Fruit fly (Drosophila melanogaster) whole organism, prepupa: ENCODE measurements around the gene CG7099.
A peak's percentile ranks its signal among the peaks of the same experiment; 100 is the strongest.

ENCODE experiments used
- Blimp-1 ChIP-seq: fragments of 200-800 bp; sonication (Bioruptor generic); optimal IDR thresholded peaks from 3 replicates; lab custom pipeline; 2017; ENCODE audit warnings: missing biosample characterization, missing genetic modification characterization, mild to moderate bottlenecking, moderate library complexity, missing genetic modification reagents
- CG10669 ChIP-seq: fragments of 200-800 bp; sonication (Bioruptor generic); optimal IDR thresholded peaks from 3 replicates; lab custom pipeline; 2018; ENCODE audit warnings: missing biosample characterization, mild to moderate bottlenecking, missing genetic modification characterization, moderate library complexity
- CG11294 ChIP-seq: fragments of 200-800 bp; sonication (Bioruptor generic); IDR thresholded peaks from 2 replicates; pipeline ENCODE4 v1.3.6; 2022; ENCODE audit warnings: missing biosample characterization, missing genetic modification characterization
- CG11762 ChIP-seq: fragments of 200-800 bp; sonication (Bioruptor generic); optimal IDR thresholded peaks from 3 replicates; lab custom pipeline; 2016; ENCODE audit warnings: missing biosample characterization, missing genetic modification characterization; ENCODE audit not compliant: insufficient read depth
- CG11902 ChIP-seq: fragments of 200-800 bp; sonication (Bioruptor generic); optimal IDR thresholded peaks from 3 replicates; lab custom pipeline; 2016; ENCODE audit warnings: missing biosample characterization, missing genetic modification characterization
- CG1621 ChIP-seq: fragments of 200-800 bp; sonication (Bioruptor generic); optimal IDR thresholded peaks from 3 replicates; lab custom pipeline; 2018; ENCODE audit warnings: missing biosample characterization, mild to moderate bottlenecking, missing genetic modification characterization
- CG16779 ChIP-seq: fragments of 200-800 bp; sonication (Bioruptor generic); optimal IDR thresholded peaks from 3 replicates; lab custom pipeline; 2017; ENCODE audit warnings: missing biosample characterization, mild to moderate bottlenecking, missing genetic modification characterization
- CG3032 ChIP-seq: fragments of 200-800 bp; optimal IDR thresholded peaks from 2 replicates; lab custom pipeline; 2019; ENCODE audit warnings: missing biosample characterization, mild to moderate bottlenecking, missing genetic modification characterization, moderate library complexity
- CG32006 ChIP-seq: fragments of 200-800 bp; sonication (Bioruptor generic); optimal IDR thresholded peaks from 3 replicates; lab custom pipeline; 2017; ENCODE audit warnings: missing biosample characterization, mild to moderate bottlenecking, missing genetic modification characterization
- CG3919 ChIP-seq: fragments of 200-800 bp; sonication (Bioruptor generic); optimal IDR thresholded peaks from 3 replicates; lab custom pipeline; 2016; ENCODE audit warnings: missing biosample characterization, missing genetic modification characterization
- CG4318 ChIP-seq: fragments of 200-800 bp; sonication (Bioruptor generic); optimal IDR thresholded peaks from 3 replicates; lab custom pipeline; 2017; ENCODE audit warnings: missing biosample characterization, mild to moderate bottlenecking, missing genetic modification characterization
- CG6163 ChIP-seq: fragments of 200-800 bp; sonication (Bioruptor generic); IDR thresholded peaks from 3 replicates; pipeline ENCODE4 v1.3.6; 2022; ENCODE audit warnings: missing biosample characterization, missing genetic modification characterization
- CG6276 ChIP-seq: fragments of 200-800 bp; sonication (Bioruptor generic); optimal IDR thresholded peaks from 2 replicates; lab custom pipeline; 2017; ENCODE audit warnings: missing biosample characterization, mild to moderate bottlenecking, missing genetic modification characterization
- CG6792 ChIP-seq: fragments of 200-800 bp; sonication (Bioruptor generic); optimal IDR thresholded peaks from 3 replicates; lab custom pipeline; 2016; ENCODE audit warnings: missing biosample characterization, missing genetic modification characterization
- CG7368 ChIP-seq: fragments of 200-800 bp; sonication (Bioruptor generic); optimal IDR thresholded peaks from 3 replicates; lab custom pipeline; 2016; ENCODE audit warnings: missing biosample characterization, missing genetic modification characterization
- CG8119 ChIP-seq: fragments of 200-800 bp; sonication (Bioruptor generic); IDR thresholded peaks from 3 replicates; pipeline ENCODE4 v1.3.6; 2022; ENCODE audit warnings: missing biosample characterization, missing genetic modification characterization
- CG8319 ChIP-seq: fragments of 200-800 bp; sonication (Bioruptor generic); optimal IDR thresholded peaks from 3 replicates; lab custom pipeline; 2016; ENCODE audit warnings: missing biosample characterization, missing genetic modification characterization
- CG8632 ChIP-seq: fragments of 200-800 bp; sonication (Bioruptor generic); optimal IDR thresholded peaks from 3 replicates; lab custom pipeline; 2016; ENCODE audit warnings: missing biosample characterization, missing genetic modification characterization
- CG9139 ChIP-seq: fragments of 200-800 bp; sonication (Bioruptor generic); optimal IDR thresholded peaks from 3 replicates; lab custom pipeline; 2017; ENCODE audit warnings: missing biosample characterization, mild to moderate bottlenecking, missing genetic modification characterization
- Eip75B ChIP-seq: fragments of 200-800 bp; sonication (Bioruptor generic); optimal IDR thresholded peaks from 3 replicates; lab custom pipeline; 2016; ENCODE audit warnings: missing biosample characterization, missing genetic modification characterization
- Eip78C ChIP-seq: fragments of 200-800 bp; sonication (Bioruptor generic); peaks from one replicate; lab custom pipeline; 2016; ENCODE audit warnings: missing biosample characterization, missing genetic modification characterization
- Ets21C ChIP-seq: fragments of 200-800 bp; sonication (Bioruptor generic); optimal IDR thresholded peaks from 3 replicates; lab custom pipeline; 2016; ENCODE audit warnings: missing biosample characterization, missing genetic modification characterization
- Ets96B ChIP-seq: fragments of 200-800 bp; optimal IDR thresholded peaks from 2 replicates; lab custom pipeline; 2019; ENCODE audit warnings: missing biosample characterization, mild to moderate bottlenecking, missing genetic modification characterization, moderate library complexity
- Gug ChIP-seq: fragments of 200-800 bp; sonication (Bioruptor generic); IDR thresholded peaks from 2 replicates; pipeline ENCODE4 v1.3.6; 2022; ENCODE audit warnings: missing biosample characterization, missing genetic modification characterization
- Hr38 ChIP-seq: sonication (Bioruptor generic); optimal IDR thresholded peaks from 2 replicates; lab custom pipeline; 2016; ENCODE audit warnings: missing biosample characterization, missing genetic modification characterization
- Hr39 ChIP-seq: fragments of 200-800 bp; sonication (Bioruptor generic); optimal IDR thresholded peaks from 2 replicates; lab custom pipeline; 2016; ENCODE audit warnings: missing biosample characterization, missing genetic modification characterization
- Hr4 ChIP-seq: fragments of 200-800 bp; sonication (Bioruptor generic); optimal IDR thresholded peaks from 3 replicates; lab custom pipeline; 2016; ENCODE audit warnings: missing biosample characterization, missing genetic modification characterization
- Lpt ChIP-seq: fragments of 200-800 bp; sonication (Bioruptor generic); optimal IDR thresholded peaks from 3 replicates; lab custom pipeline; 2016; ENCODE audit warnings: missing biosample characterization, missing genetic modification characterization
- Met ChIP-seq: fragments of 200-800 bp; sonication (Bioruptor generic); optimal IDR thresholded peaks from 3 replicates; lab custom pipeline; 2016; ENCODE audit warnings: missing biosample characterization, missing genetic modification characterization
- OdsH ChIP-seq: fragments of 200-800 bp; sonication (Bioruptor generic); optimal IDR thresholded peaks from 3 replicates; lab custom pipeline; 2016; ENCODE audit warnings: missing biosample characterization, missing genetic modification characterization
- Smox ChIP-seq: fragments of 200-800 bp; sonication (Bioruptor generic); optimal IDR thresholded peaks from 3 replicates; lab custom pipeline; 2016; ENCODE audit warnings: missing biosample characterization, missing genetic modification characterization
- Sox15 ChIP-seq: fragments of 200-800 bp; sonication (Bioruptor generic); optimal IDR thresholded peaks from 3 replicates; lab custom pipeline; 2016; ENCODE audit warnings: missing biosample characterization, missing genetic modification characterization
- achi ChIP-seq: fragments of 200-800 bp; sonication (Bioruptor generic); optimal IDR thresholded peaks from 3 replicates; lab custom pipeline; 2016; ENCODE audit warnings: missing biosample characterization, missing genetic modification characterization
- acj6 ChIP-seq: fragments of 200-800 bp; sonication (Bioruptor generic); optimal IDR thresholded peaks from 3 replicates; lab custom pipeline; 2016; ENCODE audit warnings: missing biosample characterization, missing genetic modification characterization
- cyc ChIP-seq: fragments of 200-800 bp; sonication (Bioruptor generic); optimal IDR thresholded peaks from 3 replicates; lab custom pipeline; 2016; ENCODE audit warnings: missing biosample characterization, missing genetic modification characterization
- dac ChIP-seq: fragments of 200-800 bp; sonication (Bioruptor generic); optimal IDR thresholded peaks from 2 replicates; lab custom pipeline; 2017; ENCODE audit warnings: missing biosample characterization, mild to moderate bottlenecking, missing genetic modification characterization
- dsx ChIP-seq: fragments of 200-800 bp; optimal IDR thresholded peaks from 3 replicates; lab custom pipeline; 2019; ENCODE audit warnings: missing biosample characterization, mild to moderate bottlenecking, missing genetic modification characterization, moderate library complexity; ENCODE audit not compliant: poor library complexity, severe bottlenecking
- eg ChIP-seq: fragments of 200-800 bp; sonication (Bioruptor generic); IDR thresholded peaks from 3 replicates; pipeline ENCODE4 v1.3.6; 2022; ENCODE audit warnings: missing biosample characterization, missing genetic modification characterization
- esn ChIP-seq: fragments of 200-800 bp; sonication (Bioruptor generic); optimal IDR thresholded peaks from 2 replicates; lab custom pipeline; 2016; ENCODE audit warnings: missing biosample characterization, mild to moderate bottlenecking, missing genetic modification characterization, moderate library complexity
- fd59A ChIP-seq: fragments of 200-800 bp; sonication (Bioruptor generic); optimal IDR thresholded peaks from 2 replicates; lab custom pipeline; 2017; ENCODE audit warnings: missing biosample characterization, mild to moderate bottlenecking, missing genetic modification characterization, missing genetic modification reagents
- fd85E ChIP-seq: fragments of 200-800 bp; sonication (Bioruptor generic); optimal IDR thresholded peaks from 3 replicates; lab custom pipeline; 2016; ENCODE audit warnings: missing biosample characterization, missing genetic modification characterization
- net ChIP-seq: fragments of 200-800 bp; sonication (Bioruptor generic); optimal IDR thresholded peaks from 3 replicates; lab custom pipeline; 2016; ENCODE audit warnings: missing biosample characterization, missing genetic modification characterization
- pdm3 ChIP-seq: fragments of 200-800 bp; sonication (Bioruptor generic); optimal IDR thresholded peaks from 3 replicates; lab custom pipeline; 2016; ENCODE audit warnings: missing biosample characterization, missing genetic modification characterization
- salr ChIP-seq, 2 experiments: fragments of 200-800 bp; sonication (Bioruptor generic); optimal IDR thresholded peaks; 3 replicates each; lab custom pipeline; 2016 to 2018; ENCODE audit warnings: missing biosample characterization in 2 of 2, missing genetic modification characterization in 2 of 2, mild to moderate bottlenecking in 1 of 2
- spab ChIP-seq: fragments of 200-800 bp; sonication (Bioruptor generic); optimal IDR thresholded peaks from 2 replicates; lab custom pipeline; 2017; ENCODE audit warnings: missing biosample characterization, mild to moderate bottlenecking, missing genetic modification characterization, missing genetic modification reagents
- ss ChIP-seq, 2 experiments: fragments of 200-800 bp; sonication (Bioruptor generic); optimal IDR thresholded peaks; 2 replicates in 1 of 2; 3 replicates in 1 of 2; lab custom pipeline; 2017 to 2018; ENCODE audit warnings: mild to moderate bottlenecking in 2 of 2, missing biosample characterization in 2 of 2, missing genetic modification characterization in 2 of 2, moderate library complexity in 1 of 2
- topi ChIP-seq: fragments of 200-800 bp; sonication (Bioruptor generic); optimal IDR thresholded peaks from 3 replicates; lab custom pipeline; 2016; ENCODE audit warnings: missing biosample characterization, missing genetic modification characterization
- vri ChIP-seq: fragments of 200-800 bp; sonication (Bioruptor generic); optimal IDR thresholded peaks from 3 replicates; lab custom pipeline; 2016; ENCODE audit warnings: missing biosample characterization, mild to moderate bottlenecking, missing genetic modification characterization

The CG7099 gene

DNA sequence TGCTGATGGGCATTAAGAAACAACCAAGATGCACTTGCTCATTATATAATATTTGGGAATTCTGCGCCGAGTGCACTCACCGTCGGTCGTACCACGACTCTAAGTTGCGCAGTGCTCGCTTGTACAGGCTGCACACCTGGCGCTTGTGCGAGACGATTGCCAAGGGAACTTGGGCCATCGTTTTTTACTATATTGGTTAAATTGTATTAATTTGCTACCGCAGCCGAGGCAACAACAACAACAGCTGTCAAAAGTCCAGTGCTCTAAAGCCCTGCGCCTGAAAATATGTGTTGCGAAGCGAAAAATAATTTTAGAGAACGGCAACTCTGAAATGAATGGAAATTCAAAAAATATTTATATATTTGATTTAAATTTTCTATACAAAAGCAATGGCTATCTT lies 16.6 kb upstream of the CG7099 start, which contains the start of gene ND-B22 (continued):
- no peak for TF ChIP-seq CG6163 (GFP tag; lab: Robert Waterston, UW)
- TF ChIP-seq CG11902 (GFP tag; lab: Kevin White, UChicago), result no peak
- no peak for TF ChIP-seq Hr38 (GFP tag; lab: Kevin White, UChicago)
- TF ChIP-seq cyc (GFP tag; lab: Kevin White, UChicago), result peak; percentile 49
- peak; percentile 18 for TF ChIP-seq CG3919 (GFP tag; lab: Kevin White, UChicago)
- TF ChIP-seq CG7368 (GFP tag; lab: Kevin White, UChicago), result no peak
- TF ChIP-seq CG11294 (GFP tag; lab: Robert Waterston, UW), result no peak
- TF ChIP-seq vri (GFP tag; lab: Kevin White, UChicago), result peak; percentile 75
- TF ChIP-seq CG9139 (GFP tag; lab: Kevin White, UChicago), result no peak
- TF ChIP-seq salr (GFP tag; optimal IDR thresholded peaks at IDR 0.05; lab: Kevin White, UChicago), result no peak
- TF ChIP-seq CG32006 (GFP tag; lab: Kevin White, UChicago), result no peak
- peak; percentile 25 for TF ChIP-seq Eip75B (GFP tag; lab: Kevin White, UChicago)
- TF ChIP-seq CG10669 (GFP tag; lab: Kevin White, UChicago), result no peak
- TF ChIP-seq fd85E (GFP tag; lab: Kevin White, UChicago), result no peak
- TF ChIP-seq achi (GFP tag; lab: Kevin White, UChicago), result peak; percentile 99
- no peak for TF ChIP-seq net (GFP tag; lab: Kevin White, UChicago)
- no peak for TF ChIP-seq CG1621 (tag; lab: Kevin White, UChicago)
- TF ChIP-seq Smox (GFP tag; lab: Kevin White, UChicago), result peak; percentile 24
- TF ChIP-seq acj6 (GFP tag; lab: Kevin White, UChicago), result no peak
- peak; percentile 25 for TF ChIP-seq CG3032 (tag; lab: Kevin White, UChicago)
- TF ChIP-seq Lpt (GFP tag; lab: Kevin White, UChicago), result no peak
- no peak for TF ChIP-seq CG8319 (GFP tag; lab: Kevin White, UChicago)
- TF ChIP-seq ss (GFP tag; optimal IDR thresholded peaks at IDR 0.05; lab: Kevin White, UChicago), result peak in 1 of 2 experiments; percentile 9
- TF ChIP-seq dac (GFP tag; lab: Kevin White, UChicago), result no peak
- no peak for TF ChIP-seq Sox15 (GFP tag; lab: Kevin White, UChicago)
- no peak for TF ChIP-seq Ets96B (tag; lab: Kevin White, UChicago)
- no peak for TF ChIP-seq fd59A (GFP tag; lab: Kevin White, UChicago)
- TF ChIP-seq Eip78C (GFP tag; lab: Kevin White, UChicago), result peak; percentile 79

DNA sequence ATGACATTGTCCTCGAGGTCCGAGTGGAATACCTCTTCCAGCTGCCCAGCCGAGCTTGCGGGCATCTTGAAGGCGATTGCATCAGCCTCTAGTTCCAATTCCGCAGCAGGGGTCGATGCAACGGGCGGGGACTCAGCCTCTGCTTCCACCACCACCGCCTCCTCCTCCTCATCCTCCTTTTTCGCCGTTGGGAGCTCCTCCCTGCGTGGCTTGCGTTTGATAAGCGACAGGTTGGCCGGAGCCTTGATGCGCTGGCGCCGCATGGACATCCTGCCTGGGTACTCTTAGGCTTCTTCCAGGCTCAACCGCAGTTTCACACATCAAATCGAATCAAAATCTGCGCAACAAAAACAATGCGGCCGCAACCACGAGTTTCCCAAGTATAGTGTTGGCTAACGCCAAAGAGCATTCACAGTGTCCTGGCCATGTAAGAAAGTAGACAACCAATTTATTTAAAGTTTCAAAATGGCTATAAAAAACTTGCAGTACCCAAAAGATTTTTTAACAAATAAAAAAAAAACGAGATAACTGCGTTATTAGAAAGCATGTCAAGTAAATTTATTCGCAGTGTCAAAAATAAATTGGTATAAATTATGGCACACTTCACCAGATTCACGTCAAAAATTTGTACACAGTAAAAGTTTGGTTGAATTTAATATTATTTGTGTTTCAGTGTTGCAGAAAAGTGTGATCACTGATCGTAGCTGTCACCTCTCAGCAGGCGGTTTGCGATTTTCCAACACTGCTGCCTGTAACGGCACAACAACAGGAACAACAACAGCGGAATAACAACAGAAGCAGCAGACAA lies 13.7 kb upstream of the CG7099 start, which contains the start of the genes Bdp1 and CG6565:
Bdp1 (minus strand) TSS at position 456 of the 808 bp plus-strand sequence.
CG6565 (plus strand) TSS at position 585 of the 808 bp plus-strand sequence.
- peak; percentile 97 for TF ChIP-seq dac (GFP tag; lab: Kevin White, UChicago)
- TF ChIP-seq Gug (GFP tag; lab: Robert Waterston, UW), result peak; percentile 95
- peak; percentile 98 for TF ChIP-seq pdm3
- peak; percentile 91 for TF ChIP-seq CG8119 (GFP tag; lab: Robert Waterston, UW)
- TF ChIP-seq Met, result peak; percentile 97
- TF ChIP-seq esn, result peak; percentile 99
- peak in 1 of 2 experiments; percentile 93 for TF ChIP-seq ss (GFP tag; optimal IDR thresholded peaks at IDR 0.05; lab: Kevin White, UChicago)
- peak; percentile 99 for TF ChIP-seq OdsH
- peak; percentile 88 to 98 for TF ChIP-seq salr (GFP tag; optimal IDR thresholded peaks at IDR 0.05; lab: Kevin White, UChicago)
- TF ChIP-seq Hr4 (GFP tag; lab: Kevin White, UChicago), result peak; percentile 98
- peak; percentile 99 for TF ChIP-seq Hr39 (GFP tag; lab: Kevin White, UChicago)
- TF ChIP-seq Ets96B (tag; lab: Kevin White, UChicago), result peak; percentile 92
- TF ChIP-seq Lpt (GFP tag; lab: Kevin White, UChicago), result peak; percentile 95
- peak; percentile 94 for TF ChIP-seq CG8632 (GFP tag; lab: Kevin White, UChicago)
- TF ChIP-seq CG4318 (GFP tag; lab: Kevin White, UChicago), result peak; percentile 99
- peak; percentile 95 for TF ChIP-seq CG6792
- TF ChIP-seq CG11762, result peak; percentile 97
- peak; percentile 90 for TF ChIP-seq eg (GFP tag; lab: Robert Waterston, UW)
- TF ChIP-seq CG3032 (tag; lab: Kevin White, UChicago), result peak; percentile 95
- TF ChIP-seq spab, result peak; percentile 90
- peak; percentile 86 for TF ChIP-seq Blimp-1
- peak; percentile 96 for TF ChIP-seq CG10669 (GFP tag; lab: Kevin White, UChicago)
- TF ChIP-seq CG6276, result no peak
- TF ChIP-seq CG16779 (tag; lab: Kevin White, UChicago), result peak; percentile 87
- TF ChIP-seq Ets21C (GFP tag; lab: Kevin White, UChicago), result peak; percentile 99
- TF ChIP-seq topi (GFP tag; lab: Kevin White, UChicago), result peak; percentile 98
- peak; percentile 83 for TF ChIP-seq dsx
